Worm (Caenorhabditis elegans): ENCODE results near the gene Y54G2A.11.
"Not testable (repeated sequence)": the region's sequence is repeated elsewhere in the genome, so short reads cannot be mapped to it uniquely, and the experiment has no call there.

- TF ChIP-seq egl-27 (tag; optimal IDR thresholded peaks at IDR 0.05); ceh-82 (tag; optimal IDR thresholded peaks at IDR 0.05); F37D6.2 (tag; optimal IDR thresholded peaks at IDR 0.05); pha-4 (GFP tag; IDR thresholded peaks at IDR 0.05); pha-4 (tag; optimal IDR thresholded peaks at IDR 0.05); arid-1 (GFP tag; conservative IDR thresholded peaks at IDR 0.05); hlh-30 (tag; optimal IDR thresholded peaks at IDR 0.05; ENCODE audit: insufficient read depth); ceh-28 (tag; optimal IDR thresholded peaks at IDR 0.05); cey-2 (tag; optimal IDR thresholded peaks at IDR 0.05; ENCODE audit: borderline replicate concordance, insufficient read depth); T20F7.1 (GFP tag; optimal IDR thresholded peaks at IDR 0.05); aly-2 (tag; optimal IDR thresholded peaks at IDR 0.05); ztf-11 (tag; optimal IDR thresholded peaks at IDR 0.05); mdl-1 (tag; optimal IDR thresholded peaks at IDR 0.05): not testable (repeated sequence)
These were observed 30.0 kb upstream of the Y54G2A.11 start, which contains the start of gene Y54G2A.44 for ce11 chrIV:2801558-2801957.
